Worm (Caenorhabditis elegans): Measurements from ENCODE around the gene F39F10.4.

Gene F39F10.4

DNA sequence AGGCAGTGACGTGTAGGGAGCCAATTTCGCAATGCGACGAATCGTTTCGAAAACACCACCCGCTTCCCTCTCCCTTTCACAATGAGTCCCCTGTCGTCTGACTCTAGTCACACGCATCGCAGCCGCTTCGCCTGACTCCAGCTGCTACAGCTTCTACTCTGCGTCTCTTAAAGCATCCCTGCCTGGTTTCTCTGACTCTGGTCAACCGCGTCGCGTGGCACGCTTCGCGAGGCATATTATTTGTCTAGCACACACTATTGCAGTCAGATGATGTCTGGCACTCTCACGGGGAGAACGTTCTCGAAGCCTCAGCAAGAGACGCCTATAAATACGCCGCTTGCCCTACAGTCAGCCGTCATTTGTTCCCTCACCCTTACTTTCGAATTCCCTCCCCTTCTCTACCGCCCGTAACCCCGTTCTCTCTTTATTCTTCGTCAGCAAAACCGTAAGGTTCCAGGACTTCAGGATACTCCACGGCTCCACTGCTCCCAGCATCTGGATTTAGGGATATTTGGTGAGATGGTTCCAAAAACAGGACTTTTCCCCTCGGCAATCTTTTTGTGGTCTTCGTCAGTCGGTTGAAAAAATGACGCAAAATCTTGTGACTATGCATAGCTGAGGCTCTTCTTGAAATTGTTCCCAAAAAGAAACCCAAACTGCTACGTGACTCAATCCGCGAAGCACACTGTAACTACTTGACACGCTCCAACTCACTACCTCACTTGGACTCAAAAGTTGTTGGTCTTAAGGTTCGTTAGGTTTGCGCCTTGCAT is 26.2 kb upstream of the F39F10.4 start (continued):
- TF ChIP-seq dmd-6 (GFP tag; IDR thresholded peaks at IDR 0.05) (peak; percentile 98), T20F7.1 (GFP tag; optimal IDR thresholded peaks at IDR 0.05) (peak; percentile 86), pha-4 (GFP tag; IDR thresholded peaks at IDR 0.05) (peak; percentile 88), pha-4 (tag; optimal IDR thresholded peaks at IDR 0.05) (peak; percentile 36), daf-8 (GFP tag; IDR thresholded peaks at IDR 0.05) (no peak; the same call in 1 of the 2 replicates), zfp-2 (tag; optimal IDR thresholded peaks at IDR 0.05) (peak; percentile 76), nhr-11 (tag; optimal IDR thresholded peaks at IDR 0.05) (peak; percentile 99), nhr-42 (GFP tag; IDR thresholded peaks at IDR 0.05) (peak; percentile 91), zip-11 (GFP tag; IDR thresholded peaks at IDR 0.05) (no peak), egl-43 (GFP tag; IDR thresholded peaks at IDR 0.05) (peak; percentile 90), nhr-10 (tag; optimal IDR thresholded peaks at IDR 0.05) (peak; percentile 85), ctbp-1 (GFP tag; IDR thresholded peaks at IDR 0.05) (peak; percentile 96), attf-4 (tag; optimal IDR thresholded peaks at IDR 0.05) (peak; percentile 52), nhr-28 (tag; optimal IDR thresholded peaks at IDR 0.05) (peak; percentile 99), vab-7 (GFP tag; IDR thresholded peaks at IDR 0.05) (peak; percentile 85), ZK337.2 (GFP tag; IDR thresholded peaks at IDR 0.05) (0 out of 2 replicates have a peak, but pooled peaks have one; percentile 21), nhr-77 (tag; optimal IDR thresholded peaks at IDR 0.05) (peak; percentile 77), nhr-48 (tag; optimal IDR thresholded peaks at IDR 0.05) (peak; percentile 95), F49E8.2 (tag; optimal IDR thresholded peaks at IDR 0.05; ENCODE audit: borderline replicate concordance) (no peak), Y75B8A.6 (GFP tag; IDR thresholded peaks at IDR 0.05) (0 out of 2 replicates have a peak, but pooled peaks have one; percentile 29), lin-29 (GFP tag; IDR thresholded peaks at IDR 0.05) (peak; percentile 66; the same call in 1 of the 2 replicates), mxl-2 (GFP tag; conservative IDR thresholded peaks at IDR 0.05) (peak; percentile 47; the same call in 1 of the 2 replicates), ceh-20 (GFP tag; IDR thresholded peaks at IDR 0.05) (peak; percentile 98), spr-3 (GFP tag; optimal IDR thresholded peaks at IDR 0.05) (peak; percentile 74), dve-1 (tag; optimal IDR thresholded peaks at IDR 0.05; ENCODE audit: insufficient read depth) (peak; percentile 99), D1046.2 (GFP tag; IDR thresholded peaks at IDR 0.05) (peak; percentile 77; the same call in 1 of the 2 replicates), snpc-1.2 (GFP tag; IDR thresholded peaks at IDR 0.05) (no peak), sdz-12 (GFP tag; optimal IDR thresholded peaks at IDR 0.05) (peak; percentile 21), nhr-25 (tag; optimal IDR thresholded peaks at IDR 0.05; ENCODE audit: borderline replicate concordance, insufficient read depth) (peak; percentile 97), Y105C5A.15 (GFP tag; IDR thresholded peaks at IDR 0.05) (no peak), ama-1 (optimal IDR thresholded peaks at IDR 0.05) (peak; percentile 100), daf-19 (GFP tag; conservative IDR thresholded peaks at IDR 0.05) (no peak), hlh-30 (tag; optimal IDR thresholded peaks at IDR 0.05; ENCODE audit: insufficient read depth) (peak; percentile 100), unc-39 (tag; optimal IDR thresholded peaks at IDR 0.05) (no peak), lin-39 (tag; optimal IDR thresholded peaks at IDR 0.05) (peak; percentile 29), nhr-102 (tag; optimal IDR thresholded peaks at IDR 0.05) (peak; percentile 95), hlh-11 (tag; optimal IDR thresholded peaks at IDR 0.05) (peak; percentile 100), skn-1 (tag; optimal IDR thresholded peaks at IDR 0.05) (peak; percentile 45), set-16 (GFP tag; IDR thresholded peaks at IDR 0.05) (peak; percentile 98), pqm-1 (tag; optimal IDR thresholded peaks at IDR 0.05) (peak; percentile 6), rbr-2 (tag; optimal IDR thresholded peaks at IDR 0.05) (peak; percentile 97), T26A8.4 (GFP tag; IDR thresholded peaks at IDR 0.05) (peak; percentile 96), dmd-8 (GFP tag; IDR thresholded peaks at IDR 0.05) (0 out of 2 replicates have a peak, but pooled peaks have one; percentile 21), lin-1 (GFP tag; IDR thresholded peaks at IDR 0.05) (no peak; the same call in 1 of the 2 replicates), unc-62 (GFP tag; optimal IDR thresholded peaks at IDR 0.05 in 1 of 2) (peak; percentile 34 to 100), unc-62 (tag; optimal IDR thresholded peaks at IDR 0.05) (no peak), zag-1 (tag; optimal IDR thresholded peaks at IDR 0.05) (peak; percentile 74), lin-38 (GFP tag; IDR thresholded peaks at IDR 0.05) (peak; percentile 71), saeg-2 (GFP tag; IDR thresholded peaks at IDR 0.05) (peak; percentile 92)

Measured in whole organism, L4 larva.